Worm (Caenorhabditis elegans) whole organism, L1 larva: ENCODE measurements around the gene fbxl-2.

Experiments
- ceh-8 ChIP-seq: fragments of 200-800 bp; sonication (Bioruptor generic); optimal IDR thresholded peaks from 2 replicates; lab custom pipeline; 2018; ENCODE audit warnings: mild to moderate bottlenecking, missing genetic modification characterization, moderate library complexity, missing compliant biosample characterization
- dpl-1 ChIP-seq, 3 experiments: fragments of 150-350 bp in 2 of 3; sonication (generic microtip) in 1 of 3; optimal IDR thresholded peaks; 2 replicates each; lab custom pipeline; 2014 to 2017; ENCODE audit warnings: missing biosample characterization in 3 of 3, missing genetic modification characterization in 3 of 3, missing genetic modification reagents in 3 of 3
- fos-1 ChIP-seq: fragments of 150-350 bp; optimal IDR thresholded peaks from 2 replicates; lab custom pipeline; 2014; ENCODE audit warnings: missing biosample characterization, missing genetic modification characterization
- lsy-2 ChIP-seq, 2 experiments: fragments of 150-350 bp; optimal IDR thresholded peaks; 2 replicates each; lab custom pipeline; 2014; ENCODE audit warnings: missing biosample characterization in 2 of 2, missing genetic modification characterization in 2 of 2
- nhr-76 ChIP-seq: sonication (generic microtip); optimal IDR thresholded peaks from 2 replicates; lab custom pipeline; 2017; ENCODE audit warnings: missing biosample characterization, missing genetic modification characterization
- pqm-1 ChIP-seq: sonication (generic microtip); optimal IDR thresholded peaks from 3 replicates; lab custom pipeline; 2017; ENCODE audit warnings: missing biosample characterization, missing genetic modification characterization
- skn-1 ChIP-seq: fragments of 150-350 bp; optimal IDR thresholded peaks from 2 replicates; lab custom pipeline; 2014; ENCODE audit warnings: missing biosample characterization, missing genetic modification characterization
- xbp-1 ChIP-seq: sonication (generic microtip); optimal IDR thresholded peaks from 2 replicates; lab custom pipeline; 2016; ENCODE audit warnings: missing genetic modification characterization, missing compliant biosample characterization

- TF ChIP-seq nhr-76 (tag; lab: Kevin White, UChicago) (no peak), skn-1 (tag; lab: Kevin White, UChicago) (no peak), lsy-2 (tag; optimal IDR thresholded peaks at IDR 0.05; lab: Kevin White, UChicago) (no peak), ceh-8 (GFP tag; lab: Kevin White, UChicago) (no peak), dpl-1 (GFP tag; optimal IDR thresholded peaks at IDR 0.05; lab: Kevin White, UChicago) (no peak), xbp-1 (no peak), fos-1 (tag; lab: Kevin White, UChicago) (no peak), pqm-1 (no peak)
These were observed 49.3 kb downstream of the fbxl-2 start for ce11 chrIII:4806345-4806744.
